Fruit fly (Drosophila melanogaster): Measurements from ENCODE around the gene CG13998.

The CG13998 gene

DNA sequence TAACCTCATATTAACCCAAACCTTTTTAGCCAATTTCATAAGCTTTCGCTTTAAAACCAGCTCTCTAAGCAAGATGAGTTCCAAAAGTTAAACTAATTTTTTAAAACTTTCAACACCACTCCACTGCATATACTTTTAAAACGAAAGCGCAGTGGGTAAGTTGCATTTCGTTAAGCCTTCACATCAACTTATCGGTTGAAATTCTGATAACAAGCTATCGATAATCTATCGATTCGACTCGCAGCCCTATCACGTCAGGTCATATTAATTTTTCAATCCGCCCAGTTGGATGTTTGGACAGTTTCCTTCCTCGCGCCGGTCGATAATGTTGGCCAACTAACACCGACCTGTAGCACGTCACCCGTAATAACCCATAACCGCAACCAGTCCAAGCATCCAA, 29.5 kb upstream of the CG13998 start, which contains the start of gene ifc (continued):
- no peak for TF ChIP-seq ham (GFP tag; IDR thresholded peaks at IDR 0.05)
- peak; percentile 19 for TF ChIP-seq HLHmδ (GFP tag; optimal IDR thresholded peaks at IDR 0.05)
- TF ChIP-seq CG1233 (GFP tag; optimal IDR thresholded peaks at IDR 0.05) = no peak
- TF ChIP-seq CG18476 (GFP tag; optimal IDR thresholded peaks at IDR 0.05) = peak; percentile 76
- TF ChIP-seq CG33557 (GFP tag; optimal IDR thresholded peaks at IDR 0.05) = peak; percentile 44
- TF ChIP-seq seq (GFP tag; IDR thresholded peaks at IDR 0.05) = no peak
- TF ChIP-seq hth (optimal IDR thresholded peaks at IDR 0.05) = no peak
- TF ChIP-seq tio (GFP tag; optimal IDR thresholded peaks at IDR 0.05) = no peak
- TF ChIP-seq Hr51 (GFP tag; optimal IDR thresholded peaks at IDR 0.05) = peak in 1 of 2 experiments; percentile 21
- TF ChIP-seq Xbp1 (GFP tag; optimal IDR thresholded peaks at IDR 0.05) = peak; percentile 67
- no peak for TF ChIP-seq CG9215 (GFP tag; IDR thresholded peaks at IDR 0.05)
- peak; percentile 93 for TF ChIP-seq Lhr (GFP tag; optimal IDR thresholded peaks at IDR 0.05)
- peak; percentile 61 for TF ChIP-seq Ssrp (tag; optimal IDR thresholded peaks at IDR 0.05)
- no peak for TF ChIP-seq CG15479 (GFP tag; optimal IDR thresholded peaks at IDR 0.05)
- no peak for TF ChIP-seq CG1529 (GFP tag; optimal IDR thresholded peaks at IDR 0.05)
- peak; percentile 7 for TF ChIP-seq Six4 (GFP tag; optimal IDR thresholded peaks at IDR 0.05)
- TF ChIP-seq CG8944 (GFP tag; optimal IDR thresholded peaks at IDR 0.05) = peak; percentile 40
- peak; percentile 94 for TF ChIP-seq CG9797 (GFP tag; optimal IDR thresholded peaks at IDR 0.05)
- TF ChIP-seq insv (GFP tag; optimal IDR thresholded peaks at IDR 0.05) = peak in 1 of 2 experiments; percentile 44
- TF ChIP-seq bbx (GFP tag; IDR thresholded peaks at IDR 0.05; ENCODE audit: partially characterized antibody) = no peak
- TF ChIP-seq CTCF (GFP tag; optimal IDR thresholded peaks at IDR 0.05) = peak; percentile 20
- no peak for TF ChIP-seq CG14667 (GFP tag; IDR thresholded peaks at IDR 0.05)
- peak; percentile 22 for TF ChIP-seq run (tag; optimal IDR thresholded peaks at IDR 0.05)
- TF ChIP-seq tll (GFP tag; optimal IDR thresholded peaks at IDR 0.05) = no peak
- TF ChIP-seq CG14050 (GFP tag; IDR thresholded peaks at IDR 0.05) = no peak
- TF ChIP-seq danr (GFP tag; IDR thresholded peaks at IDR 0.05) = no peak
- peak; percentile 37 for TF ChIP-seq CG18619 (GFP tag; optimal IDR thresholded peaks at IDR 0.05)
- peak; percentile 41 for TF ChIP-seq pnt (GFP tag; optimal IDR thresholded peaks at IDR 0.05)
- peak; percentile 1 for TF ChIP-seq crc (GFP tag; optimal IDR thresholded peaks at IDR 0.05)
- no peak for TF ChIP-seq Scr (GFP tag; IDR thresholded peaks at IDR 0.05; ENCODE audit: partially characterized antibody)
- TF ChIP-seq CG11723 (GFP tag; optimal IDR thresholded peaks at IDR 0.05) = peak; percentile 7
- TF ChIP-seq pb (GFP tag; optimal IDR thresholded peaks at IDR 0.05) = peak; percentile 9
- TF ChIP-seq CG30020 (tag; optimal IDR thresholded peaks at IDR 0.05) = peak; percentile 96
- TF ChIP-seq Oli (tag; optimal IDR thresholded peaks at IDR 0.05) = peak; percentile 23
- no peak for TF ChIP-seq CG5245 (GFP tag; optimal IDR thresholded peaks at IDR 0.05)
- TF ChIP-seq az2 (GFP tag; optimal IDR thresholded peaks at IDR 0.05) = peak; percentile 37
- TF ChIP-seq dm (GFP tag; optimal IDR thresholded peaks at IDR 0.05) = peak; percentile 70
- TF ChIP-seq CG16863 (GFP tag; optimal IDR thresholded peaks at IDR 0.05) = peak; percentile 25
- peak; percentile 39 for TF ChIP-seq CG12744 (GFP tag; optimal IDR thresholded peaks at IDR 0.05)
- TF ChIP-seq Eip74EF (GFP tag; optimal IDR thresholded peaks at IDR 0.05) = peak in 1 of 2 experiments; percentile 53
- no peak for TF ChIP-seq ro (GFP tag; IDR thresholded peaks at IDR 0.05)
- TF ChIP-seq grn (GFP tag; optimal IDR thresholded peaks at IDR 0.05) = peak; percentile 47
- peak; percentile 20 for TF ChIP-seq schlank (tag; optimal IDR thresholded peaks at IDR 0.05)
- peak; percentile 17 for TF ChIP-seq caup (GFP tag; optimal IDR thresholded peaks at IDR 0.05; ENCODE audit: severe bottlenecking)
- peak; percentile 42 for TF ChIP-seq unpg (GFP tag; optimal IDR thresholded peaks at IDR 0.05)
- TF ChIP-seq CG4730 (GFP tag; IDR thresholded peaks at IDR 0.05) = no peak
- TF ChIP-seq otp (GFP tag; IDR thresholded peaks at IDR 0.05) = no peak
- no peak for TF ChIP-seq klu (GFP tag; IDR thresholded peaks at IDR 0.05)
- TF ChIP-seq CG11695 (GFP tag; IDR thresholded peaks at IDR 0.05) = no peak
- TF ChIP-seq lab (GFP tag; optimal IDR thresholded peaks at IDR 0.05) = peak; percentile 72
- TF ChIP-seq CG11504 (tag; optimal IDR thresholded peaks at IDR 0.05) = no peak
- no peak for TF ChIP-seq br (optimal IDR thresholded peaks at IDR 0.05)

Measured in whole organism, embryonic.